Fruit fly (Drosophila melanogaster): Measurements from ENCODE around the gene RhoGAP71E.
A peak's percentile ranks its signal among the peaks of the same experiment; 100 is the strongest.

The RhoGAP71E gene

dm6 chr3L:15548843-15549242, 39.8 kb upstream of the RhoGAP71E start (continued):
- TF ChIP-seq CG11504 (tag; optimal IDR thresholded peaks at IDR 0.05) (no peak), CG18599 (GFP tag; optimal IDR thresholded peaks at IDR 0.05) (peak; percentile 72), CG7928 (GFP tag; optimal IDR thresholded peaks at IDR 0.05) (peak; percentile 12), hkb (optimal IDR thresholded peaks at IDR 0.05) (no peak), hkb (GFP tag; IDR thresholded peaks at IDR 0.05) (no peak), CG2678 (tag; optimal IDR thresholded peaks at IDR 0.05) (peak; percentile 47), gsb (GFP tag; IDR thresholded peaks at IDR 0.05) (no peak), B-H2 (GFP tag; optimal IDR thresholded peaks at IDR 0.05) (peak; percentile 29), pnt (GFP tag; optimal IDR thresholded peaks at IDR 0.05) (no peak), CG12391 (tag; optimal IDR thresholded peaks at IDR 0.05) (no peak), slbo (GFP tag; IDR thresholded peaks at IDR 0.05) (no peak), odd (GFP tag; optimal IDR thresholded peaks at IDR 0.05) (peak; percentile 16), schlank (tag; optimal IDR thresholded peaks at IDR 0.05) (peak; percentile 57), Meics (GFP tag; optimal IDR thresholded peaks at IDR 0.05) (peak; percentile 53), CG17361 (GFP tag; IDR thresholded peaks at IDR 0.05) (0 out of 3 replicates have a peak, but pooled peaks have one; percentile 17), CG2120 (GFP tag; optimal IDR thresholded peaks at IDR 0.05) (peak; percentile 31), CG8290 (GFP tag; optimal IDR thresholded peaks at IDR 0.05) (no peak), CG8290 (tag; optimal IDR thresholded peaks at IDR 0.05) (peak in 1 of 2 experiments; percentile 61), CG5180 (GFP tag; optimal IDR thresholded peaks at IDR 0.05) (no peak), CG4282 (GFP tag; optimal IDR thresholded peaks at IDR 0.05) (no peak), CG17612 (GFP tag; IDR thresholded peaks at IDR 0.05) (no peak), CG12769 (tag; optimal IDR thresholded peaks at IDR 0.05) (peak; percentile 57), CG18619 (GFP tag; optimal IDR thresholded peaks at IDR 0.05) (peak; percentile 11), Blimp-1 (GFP tag; optimal IDR thresholded peaks at IDR 0.05) (no peak), nau (GFP tag; optimal IDR thresholded peaks at IDR 0.05) (peak; percentile 54), danr (GFP tag; IDR thresholded peaks at IDR 0.05) (peak; percentile 20; the same call in 1 of the 2 replicates), Med (GFP tag) (peak; percentile 72), Drgx (GFP tag; IDR thresholded peaks at IDR 0.05) (no peak), Bdp1 (GFP tag; optimal IDR thresholded peaks at IDR 0.05) (no peak), unpg (GFP tag; optimal IDR thresholded peaks at IDR 0.05) (peak; percentile 7), CG7357 (GFP tag; IDR thresholded peaks at IDR 0.05) (no peak), HLH3B (GFP tag; IDR thresholded peaks at IDR 0.05) (no peak), CG8478 (optimal IDR thresholded peaks at IDR 0.05) (no peak), CG17359 (tag; optimal IDR thresholded peaks at IDR 0.05) (no peak), CG13894 (tag; optimal IDR thresholded peaks at IDR 0.05) (peak; percentile 19), seq (GFP tag; IDR thresholded peaks at IDR 0.05) (0 out of 2 replicates have a peak, but pooled peaks have one; percentile 19), abd-A (tag; optimal IDR thresholded peaks at IDR 0.05) (no peak), pb (GFP tag; optimal IDR thresholded peaks at IDR 0.05) (no peak), exex (tag; optimal IDR thresholded peaks at IDR 0.05) (peak; percentile 7), Ets97D (GFP tag; optimal IDR thresholded peaks at IDR 0.05) (no peak), prd (optimal IDR thresholded peaks at IDR 0.05) (no peak), prd (GFP tag; IDR thresholded peaks at IDR 0.05) (no peak), CG15479 (GFP tag; optimal IDR thresholded peaks at IDR 0.05) (no peak), CG15073 (GFP tag; optimal IDR thresholded peaks at IDR 0.05) (no peak), Xbp1 (GFP tag; optimal IDR thresholded peaks at IDR 0.05) (no peak), Mrtf (GFP tag; IDR thresholded peaks at IDR 0.05) (no peak), Deaf1 (tag; optimal IDR thresholded peaks at IDR 0.05) (no peak), MBD-R2 (GFP tag; IDR thresholded peaks at IDR 0.05) (no peak), CG16813 (GFP tag; IDR thresholded peaks at IDR 0.05; ENCODE audit: partially characterized antibody) (no peak), sens (GFP tag) (peak; percentile 74), CG10209 (GFP tag; optimal IDR thresholded peaks at IDR 0.05) (peak; percentile 45), B-H1 (GFP tag; IDR thresholded peaks at IDR 0.05) (no peak), CG7786 (GFP tag; optimal IDR thresholded peaks at IDR 0.05) (no peak)

All from whole organism, embryonic.